Worm (Caenorhabditis elegans): ENCODE results near the gene gpd-3.

gpd-3 gene

ce11 chrX:3089894-3090414 is 23.2 kb downstream of the gpd-3 start (continued):
- TF ChIP-seq hlh-30 (tag; optimal IDR thresholded peaks at IDR 0.05; ENCODE audit: insufficient read depth) (peak; percentile 92), aha-1 (tag) (peak; percentile 100), cey-2 (tag; optimal IDR thresholded peaks at IDR 0.05; ENCODE audit: borderline replicate concordance, insufficient read depth) (no peak), ctbp-1 (GFP tag; IDR thresholded peaks at IDR 0.05) (peak; percentile 54; the same call in 1 of the 2 replicates), unc-130 (GFP tag; optimal IDR thresholded peaks at IDR 0.05) (no peak), Y105C5A.15 (GFP tag; IDR thresholded peaks at IDR 0.05) (no peak), tag-97 (GFP tag; IDR thresholded peaks at IDR 0.05) (no peak), Y48G9A.11 (GFP tag; IDR thresholded peaks at IDR 0.05) (no peak), zfp-3 (GFP tag; conservative IDR thresholded peaks at IDR 0.05) (no peak), nhr-77 (tag; optimal IDR thresholded peaks at IDR 0.05) (peak; percentile 73), ZK337.2 (GFP tag; IDR thresholded peaks at IDR 0.05) (no peak), nhr-42 (GFP tag; IDR thresholded peaks at IDR 0.05) (no peak), dmd-8 (GFP tag; IDR thresholded peaks at IDR 0.05) (no peak), spr-1 (tag; optimal IDR thresholded peaks at IDR 0.05) (no peak), dve-1 (tag; optimal IDR thresholded peaks at IDR 0.05; ENCODE audit: insufficient read depth) (peak; percentile 72), lin-15B (tag; optimal IDR thresholded peaks at IDR 0.05) (no peak), unc-39 (tag; optimal IDR thresholded peaks at IDR 0.05) (no peak), hlh-11 (tag; optimal IDR thresholded peaks at IDR 0.05) (peak; percentile 78), set-16 (GFP tag; IDR thresholded peaks at IDR 0.05) (no peak; the same call in 1 of the 2 replicates), spr-3 (GFP tag; optimal IDR thresholded peaks at IDR 0.05) (no peak), jun-1 (tag; optimal IDR thresholded peaks at IDR 0.05) (no peak)

ce11 chrX:3089423-3089822 is 23.7 kb downstream of the gpd-3 start, which contains the start of gene pccb-1:
TSS of gene pccb-1 (plus strand) at chrX:3089549.
- TF ChIP-seq nhr-6 (tag; optimal IDR thresholded peaks at IDR 0.05): no peak

ce11 chrX:3087647-3088046 is 25.5 kb downstream of the gpd-3 start:
- TF ChIP-seq snpc-4 (tag; optimal IDR thresholded peaks at IDR 0.05): no peak

- no peak for TF ChIP-seq ctbp-1 (GFP tag; IDR thresholded peaks at IDR 0.05)
- TF ChIP-seq gei-8 (GFP tag; optimal IDR thresholded peaks at IDR 0.05): no peak
Measured at ce11 chrX:3087245-3087644, 25.9 kb downstream of the gpd-3 start, which contains the start of gene F52E4.5. TSS of gene F52E4.5 (minus strand) at chrX:3087345.

- TF ChIP-seq tra-1 (GFP tag; IDR thresholded peaks at IDR 0.05): no peak
- TF ChIP-seq mdt-29 (GFP tag; IDR thresholded peaks at IDR 0.05): no peak
- no peak for TF ChIP-seq dpl-1 (GFP tag; optimal IDR thresholded peaks at IDR 0.05)
- TF ChIP-seq mep-1 (tag; optimal IDR thresholded peaks at IDR 0.05): no peak
- no peak for TF ChIP-seq T26A8.4 (GFP tag; IDR thresholded peaks at IDR 0.05)
- no peak for TF ChIP-seq daf-16 (GFP tag; optimal IDR thresholded peaks at IDR 0.05)
- TF ChIP-seq daf-16 (tag; optimal IDR thresholded peaks at IDR 0.05): no peak
- TF ChIP-seq lin-1 (GFP tag; IDR thresholded peaks at IDR 0.05): no peak
- no peak for TF ChIP-seq Y48G9A.11 (GFP tag; IDR thresholded peaks at IDR 0.05)
- TF ChIP-seq ZK337.2 (GFP tag; IDR thresholded peaks at IDR 0.05): no peak
- no peak for TF ChIP-seq daf-19 (GFP tag; conservative IDR thresholded peaks at IDR 0.05)
- TF ChIP-seq nhr-48 (tag; optimal IDR thresholded peaks at IDR 0.05): no peak
- TF ChIP-seq Y5F2A.4 (GFP tag; optimal IDR thresholded peaks at IDR 0.05): no peak
- no peak for TF ChIP-seq vab-7 (GFP tag; IDR thresholded peaks at IDR 0.05)
- no peak for TF ChIP-seq fos-1 (tag; optimal IDR thresholded peaks at IDR 0.05)
- TF ChIP-seq hlh-11 (tag; optimal IDR thresholded peaks at IDR 0.05): no peak
- TF ChIP-seq dve-1 (tag; optimal IDR thresholded peaks at IDR 0.05; ENCODE audit: insufficient read depth): no peak
- TF ChIP-seq lin-29 (GFP tag; IDR thresholded peaks at IDR 0.05): no peak
- TF ChIP-seq snpc-4 (tag; optimal IDR thresholded peaks at IDR 0.05): no peak
- no peak for TF ChIP-seq F10B5.3 (tag; optimal IDR thresholded peaks at IDR 0.05)
- no peak for TF ChIP-seq spr-3 (GFP tag; optimal IDR thresholded peaks at IDR 0.05)
Measured at ce11 chrX:3080825-3081224, 32.3 kb downstream of the gpd-3 start, which contains the start of gene twk-16. TSS of gene twk-16 (plus strand) at chrX:3081125.
